Worm (Caenorhabditis elegans) whole organism, mixed stage, embryonic: ENCODE measurements around the gene rft-1.

Experiments used
- M03D4.4 ChIP-seq: sonication (generic microtip); optimal IDR thresholded peaks from 2 replicates; lab custom pipeline; 2017; ENCODE audit warnings: mild to moderate bottlenecking, missing genetic modification characterization, missing compliant biosample characterization
- bed-3 ChIP-seq: fragments of 200-800 bp; sonication (Bioruptor generic); optimal IDR thresholded peaks from 3 replicates; lab custom pipeline; 2018; ENCODE audit warnings: mild to moderate bottlenecking, missing genetic modification characterization, moderate library complexity, missing compliant biosample characterization
- ceh-43 ChIP-seq: fragments of 200-800 bp; sonication (Bioruptor generic); optimal IDR thresholded peaks from 2 replicates; lab custom pipeline; 2018; ENCODE audit warnings: mild to moderate bottlenecking, missing genetic modification characterization, moderate library complexity, missing compliant biosample characterization
- ceh-83 ChIP-seq: fragments of 200-800 bp; sonication (Bioruptor generic); optimal IDR thresholded peaks from 2 replicates; lab custom pipeline; 2018; ENCODE audit warnings: mild to moderate bottlenecking, missing genetic modification characterization, missing compliant biosample characterization
- ces-1 ChIP-seq: fragments of 150-350 bp; optimal IDR thresholded peaks from 2 replicates; lab custom pipeline; 2014; ENCODE audit warnings: missing biosample characterization, missing genetic modification reagents, missing genetic modification characterization
- cnd-1 ChIP-seq: fragments of 200-800 bp; sonication (Bioruptor generic); optimal IDR thresholded peaks from 2 replicates; lab custom pipeline; 2018; ENCODE audit warnings: mild to moderate bottlenecking, missing genetic modification characterization, missing compliant biosample characterization
- elt-1 ChIP-seq: sonication (generic microtip); optimal IDR thresholded peaks from 2 replicates; lab custom pipeline; 2017; ENCODE audit warnings: missing genetic modification characterization, mild to moderate bottlenecking, missing compliant biosample characterization, antibody characterized with exemption, moderate library complexity, borderline replicate concordance; ENCODE audit not compliant: insufficient read depth
- elt-3 ChIP-seq: fragments of 150-350 bp; optimal IDR thresholded peaks from 2 replicates; lab custom pipeline; 2014; ENCODE audit warnings: missing biosample characterization, missing genetic modification characterization
- hlh-1 ChIP-seq: fragments of 150-350 bp; optimal IDR thresholded peaks from 2 replicates; lab custom pipeline; 2014; ENCODE audit warnings: missing biosample characterization, missing genetic modification reagents, missing genetic modification characterization
- lin-13 ChIP-seq: fragments of 150-350 bp; optimal IDR thresholded peaks from 2 replicates; lab custom pipeline; 2014; ENCODE audit warnings: missing biosample characterization, missing genetic modification characterization
- lin-32 ChIP-seq: fragments of 200-800 bp; sonication (Bioruptor generic); optimal IDR thresholded peaks from 2 replicates; lab custom pipeline; 2018; ENCODE audit warnings: mild to moderate bottlenecking, missing genetic modification characterization, missing compliant biosample characterization
- lsy-2 ChIP-seq: fragments of 150-350 bp; optimal IDR thresholded peaks from 2 replicates; lab custom pipeline; 2014; ENCODE audit warnings: missing biosample characterization, missing genetic modification characterization
- mab-5 ChIP-seq: fragments of 150-350 bp; optimal IDR thresholded peaks from 2 replicates; lab custom pipeline; 2014; ENCODE audit warnings: missing biosample characterization, missing genetic modification characterization
- nhr-12 ChIP-seq: fragments of 150-350 bp; optimal IDR thresholded peaks from 2 replicates; lab custom pipeline; 2014; ENCODE audit warnings: missing biosample characterization, missing genetic modification characterization
- nhr-2 ChIP-seq: fragments of 150-350 bp; optimal IDR thresholded peaks from 2 replicates; lab custom pipeline; 2014; ENCODE audit warnings: missing biosample characterization, missing genetic modification characterization
- nhr-28 ChIP-seq: fragments of 150-350 bp; optimal IDR thresholded peaks from 2 replicates; lab custom pipeline; 2014; ENCODE audit warnings: missing biosample characterization, missing genetic modification characterization
- nhr-76 ChIP-seq: sonication (generic microtip); optimal IDR thresholded peaks from 2 replicates; lab custom pipeline; 2017; ENCODE audit warnings: missing biosample characterization, missing genetic modification characterization
- pha-4 ChIP-seq: fragments of 150-350 bp; optimal IDR thresholded peaks from 2 replicates; lab custom pipeline; 2018; ENCODE audit warnings: missing biosample characterization, missing genetic modification reagents, missing genetic modification characterization
- sem-2 ChIP-seq: fragments of 200-800 bp; sonication (Bioruptor generic); optimal IDR thresholded peaks from 2 replicates; lab custom pipeline; 2018; ENCODE audit warnings: mild to moderate bottlenecking, missing genetic modification characterization, missing compliant biosample characterization
- snpc-4 ChIP-seq: fragments of 150-350 bp; optimal IDR thresholded peaks from 2 replicates; lab custom pipeline; 2014; ENCODE audit warnings: missing biosample characterization, missing genetic modification characterization
- sptf-1 ChIP-seq: sonication (generic microtip); optimal IDR thresholded peaks from 2 replicates; lab custom pipeline; 2017; ENCODE audit warnings: mild to moderate bottlenecking, missing genetic modification characterization, moderate library complexity, missing compliant biosample characterization
- unc-120 ChIP-seq: sonication (generic microtip); optimal IDR thresholded peaks from 2 replicates; lab custom pipeline; 2017; ENCODE audit warnings: missing genetic modification characterization, missing compliant biosample characterization; ENCODE audit not compliant: poor library complexity, severe bottlenecking
- unc-39 ChIP-seq: fragments of 150-350 bp; optimal IDR thresholded peaks from 2 replicates; lab custom pipeline; 2014; ENCODE audit warnings: missing biosample characterization, missing genetic modification characterization
- unc-62 ChIP-seq: fragments of 150-350 bp; optimal IDR thresholded peaks from 2 replicates; lab custom pipeline; 2014; ENCODE audit warnings: missing biosample characterization, missing genetic modification reagents, missing genetic modification characterization
- zip-8 ChIP-seq: fragments of 150-350 bp; optimal IDR thresholded peaks from 2 replicates; lab custom pipeline; 2014; ENCODE audit warnings: missing biosample characterization, missing genetic modification characterization
- ztf-11 ChIP-seq: fragments of 150-350 bp; optimal IDR thresholded peaks from 2 replicates; lab custom pipeline; 2014; ENCODE audit warnings: missing biosample characterization, missing genetic modification characterization

The rft-1 gene

DNA sequence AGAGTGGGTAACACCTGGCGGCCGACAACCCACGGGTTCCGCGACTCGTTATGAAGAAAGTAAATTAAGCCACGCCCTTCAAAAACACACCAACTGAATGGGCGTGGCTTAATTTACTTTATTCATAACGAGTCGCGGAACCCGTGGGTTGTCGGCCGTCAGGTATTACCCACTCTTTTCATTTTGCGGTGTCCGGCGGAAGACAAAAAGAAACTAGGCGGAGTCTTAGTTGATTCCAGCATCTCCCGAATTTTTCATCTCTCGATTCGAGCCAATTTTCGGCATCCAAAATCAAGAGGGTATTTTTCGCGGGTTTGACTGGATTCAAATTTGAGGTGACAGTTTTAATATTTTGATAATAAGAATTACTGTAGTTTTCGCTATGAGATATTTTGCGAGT, 4.6 kb upstream of the rft-1 start:
- TF ChIP-seq unc-62 (GFP tag; lab: Kevin White, UChicago) (no peak), sptf-1 (no peak), nhr-28 (tag; lab: Kevin White, UChicago) (no peak), nhr-76 (tag; lab: Kevin White, UChicago) (no peak), ces-1 (GFP tag; lab: Kevin White, UChicago) (no peak), M03D4.4 (tag; lab: Kevin White, UChicago) (no peak), zip-8 (tag; lab: Kevin White, UChicago) (no peak), hlh-1 (tag; lab: Kevin White, UChicago) (no peak), ztf-11 (tag; lab: Kevin White, UChicago) (no peak), pha-4 (tag; lab: Kevin White, UChicago) (no peak)

DNA sequence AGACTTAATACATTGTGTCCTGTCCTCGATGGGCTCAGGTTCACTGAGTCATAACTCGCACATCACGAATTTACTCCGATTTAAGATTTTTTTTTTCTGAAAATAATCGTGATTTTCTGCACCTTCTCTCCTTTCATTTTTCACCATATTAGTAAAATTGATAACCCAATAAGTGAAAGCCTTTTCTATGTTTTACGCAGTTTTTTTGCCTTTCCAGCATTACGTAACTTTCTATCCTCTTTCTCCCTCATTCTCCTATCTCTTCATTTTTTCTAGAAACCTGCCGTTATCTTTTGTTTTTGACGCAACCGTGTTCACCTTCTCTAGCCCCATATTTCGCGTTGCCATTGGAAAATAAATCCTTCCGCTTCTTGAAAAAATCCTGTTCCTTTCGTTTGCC, 5.8 kb downstream of the rft-1 start:
- TF ChIP-seq zip-8 (tag; lab: Kevin White, UChicago) (peak; percentile 0), elt-1 (tag; lab: Kevin White, UChicago) (no peak)

DNA sequence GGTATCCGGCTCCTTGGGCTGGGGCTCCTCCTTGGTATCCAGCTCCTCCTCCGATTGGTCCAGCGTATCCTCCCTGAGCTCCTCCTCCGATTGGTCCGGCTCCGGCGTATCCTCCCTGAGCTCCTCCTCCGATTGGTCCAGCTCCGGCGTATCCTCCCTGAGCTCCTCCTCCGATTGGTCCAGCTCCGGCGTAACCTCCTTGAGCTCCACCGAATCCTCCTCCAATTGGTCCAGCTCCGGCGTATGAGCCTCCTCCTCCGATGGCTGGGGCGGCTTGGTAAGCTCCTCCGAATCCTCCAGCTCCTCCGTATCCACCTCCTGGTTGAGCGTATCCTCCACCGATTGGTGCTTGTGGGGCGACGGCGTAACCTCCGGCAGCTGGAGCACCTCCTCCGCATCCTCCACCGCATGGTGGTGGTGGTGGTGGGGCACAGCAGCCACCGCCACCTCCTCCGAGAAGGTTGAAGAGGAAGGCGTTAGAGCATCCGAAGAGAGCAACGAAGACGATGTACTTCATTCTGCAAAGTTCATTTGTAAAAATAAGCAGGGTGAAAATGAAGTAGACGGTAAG, 7.5 kb downstream of the rft-1 start, which contains the start of gene Y47D7A.13:
Y47D7A.13 (minus strand) TSS at position 517 of the 571 bp plus-strand sequence.
- no peak for TF ChIP-seq unc-39 (tag; lab: Kevin White, UChicago)
- peak; percentile 8 for TF ChIP-seq sem-2 (GFP tag; lab: Kevin White, UChicago)

DNA sequence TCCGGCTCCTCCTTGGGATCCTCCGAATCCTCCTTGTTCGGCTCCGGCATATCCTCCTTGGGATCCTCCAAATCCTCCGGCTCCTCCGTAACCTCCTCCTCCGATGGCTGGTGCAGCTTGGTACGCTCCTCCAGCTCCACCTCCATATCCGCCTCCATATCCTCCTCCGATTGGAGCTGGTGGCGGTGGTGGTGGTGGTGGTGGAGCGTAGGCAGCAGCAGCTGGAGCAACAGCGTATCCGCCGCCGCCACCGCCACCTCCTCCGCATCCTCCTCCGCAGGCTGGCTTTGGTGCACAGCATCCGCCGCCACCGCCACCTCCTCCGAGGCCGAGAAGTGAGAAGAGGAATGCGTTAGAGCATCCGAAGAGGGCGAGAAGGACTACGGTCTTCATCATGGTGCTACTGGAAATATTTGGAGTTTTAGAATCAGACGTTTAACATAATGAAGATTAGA, 10.2 kb downstream of the rft-1 start, which contains the start of gene Y47D7A.15:
Y47D7A.15 (minus strand) TSS at position 405 of the 455 bp plus-strand sequence.
- TF ChIP-seq unc-120 (tag; lab: Kevin White, UChicago): no peak
- no peak for TF ChIP-seq cnd-1 (tag; lab: Kevin White, UChicago)
- TF ChIP-seq lsy-2 (tag; lab: Kevin White, UChicago): no peak
- TF ChIP-seq sptf-1: no peak
- TF ChIP-seq ztf-11 (tag; lab: Kevin White, UChicago): no peak
- no peak for TF ChIP-seq lin-32 (GFP tag; lab: Kevin White, UChicago)
- no peak for TF ChIP-seq mab-5 (tag; lab: Kevin White, UChicago)

DNA sequence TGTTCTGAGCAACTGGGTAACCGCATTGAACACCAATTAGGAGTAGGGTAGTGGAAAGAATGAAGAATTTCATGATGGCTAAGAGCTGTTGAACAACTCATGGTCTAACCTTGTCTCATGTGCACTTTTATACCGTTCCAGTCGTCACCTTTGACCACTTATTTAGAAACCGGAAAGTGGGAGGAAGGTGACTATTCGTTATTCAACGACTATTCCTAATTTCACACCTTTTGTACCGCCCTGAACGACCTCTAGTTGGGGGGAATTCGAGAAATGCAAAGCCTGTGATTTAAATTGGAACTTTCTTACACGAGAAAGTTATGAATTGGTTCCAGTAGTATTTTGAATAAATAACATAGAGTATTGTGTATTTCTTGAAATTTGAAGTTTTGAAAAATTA, 13.4 kb downstream of the rft-1 start, which contains the start of gene Y47D7A.12:
Y47D7A.12 (minus strand) TSS at position 101 of the 400 bp plus-strand sequence.
- TF ChIP-seq cnd-1 (tag; lab: Kevin White, UChicago) (no peak), nhr-76 (tag; lab: Kevin White, UChicago) (no peak), zip-8 (tag; lab: Kevin White, UChicago) (no peak), sem-2 (GFP tag; lab: Kevin White, UChicago) (no peak), elt-1 (tag; lab: Kevin White, UChicago) (no peak), nhr-12 (no peak), sptf-1 (no peak), bed-3 (GFP tag; lab: Kevin White, UChicago) (no peak), elt-3 (tag; lab: Kevin White, UChicago) (no peak)

DNA sequence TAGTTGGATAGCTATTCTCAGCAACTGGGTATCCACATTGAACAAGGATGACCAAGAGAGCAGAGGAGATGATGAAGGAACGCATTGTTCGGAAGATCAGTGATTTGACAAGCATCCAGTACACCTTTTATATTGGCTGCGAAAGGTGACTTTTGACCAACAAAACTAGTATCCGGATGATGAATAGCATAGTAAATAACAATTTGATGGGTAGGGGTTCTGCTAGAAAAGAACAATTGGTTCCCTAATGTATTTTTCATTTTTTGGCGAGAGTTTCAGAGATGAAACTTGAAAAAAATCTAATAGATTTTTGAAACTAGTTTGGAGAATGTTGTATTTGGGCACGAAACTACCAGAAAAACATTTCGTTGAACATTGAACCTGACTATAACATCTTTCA, 14.8 kb downstream of the rft-1 start, which contains the start of gene Y47D7A.11:
Y47D7A.11 (minus strand) TSS at position 101 of the 400 bp plus-strand sequence.
- no peak for TF ChIP-seq elt-1 (tag; lab: Kevin White, UChicago)
- TF ChIP-seq ceh-83 (GFP tag; lab: Kevin White, UChicago): no peak
- TF ChIP-seq zip-8 (tag; lab: Kevin White, UChicago): no peak
- no peak for TF ChIP-seq nhr-76 (tag; lab: Kevin White, UChicago)
- TF ChIP-seq lin-13 (tag; lab: Kevin White, UChicago): no peak
- TF ChIP-seq M03D4.4 (tag; lab: Kevin White, UChicago): no peak
- no peak for TF ChIP-seq sptf-1
- no peak for TF ChIP-seq bed-3 (GFP tag; lab: Kevin White, UChicago)
- TF ChIP-seq ceh-43 (GFP tag; lab: Kevin White, UChicago): no peak
- no peak for TF ChIP-seq snpc-4 (tag; lab: Kevin White, UChicago)
- TF ChIP-seq hlh-1 (tag; lab: Kevin White, UChicago): no peak
- no peak for TF ChIP-seq lin-32 (GFP tag; lab: Kevin White, UChicago)
- TF ChIP-seq nhr-2 (tag; lab: Kevin White, UChicago): no peak
- no peak for TF ChIP-seq elt-3 (tag; lab: Kevin White, UChicago)
- no peak for TF ChIP-seq nhr-12
